Worm (Caenorhabditis elegans) whole organism, L1 larva: ENCODE measurements around the gene usp-50.

ENCODE experiments used
- mdl-1 ChIP-seq, 2 experiments: fragments of 150-350 bp; optimal IDR thresholded peaks; 2 replicates each; lab custom pipeline; 2014 to 2017; ENCODE audit warnings: missing biosample characterization in 2 of 2, missing genetic modification characterization in 2 of 2, inconsistent platforms in 1 of 2
- pqm-1 ChIP-seq: sonication (generic microtip); optimal IDR thresholded peaks from 3 replicates; lab custom pipeline; 2017; ENCODE audit warnings: missing biosample characterization, missing genetic modification characterization
- sup-37 ChIP-seq: fragments of 200-800 bp; sonication (Bioruptor generic); optimal IDR thresholded peaks from 2 replicates; lab custom pipeline; 2018; ENCODE audit warnings: mild to moderate bottlenecking, missing genetic modification characterization, missing compliant biosample characterization
- ztf-11 ChIP-seq, 2 experiments: sonication (generic microtip); optimal IDR thresholded peaks; 2 replicates each; lab custom pipeline; 2016 to 2017; ENCODE audit warnings: missing genetic modification characterization in 2 of 2, missing biosample characterization in 1 of 2, missing compliant biosample characterization in 1 of 2
- ztf-4 ChIP-seq: fragments of 150-350 bp; optimal IDR thresholded peaks from 2 replicates; lab custom pipeline; 2014; ENCODE audit warnings: missing biosample characterization, missing genetic modification characterization

ce11 chrV:17949093-17949492, 24.4 kb downstream of the usp-50 start, which contains the start of gene dpy-21:
- no peak for TF ChIP-seq pqm-1 (tag; lab: Kevin White, UChicago)
- TF ChIP-seq ztf-4 (tag; lab: Kevin White, UChicago): no peak
- no peak for TF ChIP-seq sup-37 (GFP tag; lab: Kevin White, UChicago)
- no peak for TF ChIP-seq mdl-1 (tag; optimal IDR thresholded peaks at IDR 0.05; lab: Kevin White, UChicago)
- no peak for TF ChIP-seq ztf-11 (tag; optimal IDR thresholded peaks at IDR 0.05; lab: Kevin White, UChicago)
